Fruit fly (Drosophila melanogaster) whole organism, embryonic: ENCODE measurements around the gene Ctr9.

Experiments
- Aef1 ChIP-seq: fragments of 200-800 bp; sonication (Bioruptor generic); IDR thresholded peaks from 3 replicates; pipeline ENCODE4 v1.3.6; 2022; ENCODE audit warnings: missing biosample characterization, missing genetic modification characterization
- Bgb ChIP-seq: fragments of 200-800 bp; sonication (Bioruptor generic); IDR thresholded peaks from 2 replicates; pipeline ENCODE4 v1.3.6; 2022; ENCODE audit warnings: missing biosample characterization, missing genetic modification characterization; ENCODE audit not compliant: partially characterized antibody
- Blimp-1 ChIP-seq: fragments of 200-800 bp; sonication (Bioruptor generic); optimal IDR thresholded peaks from 3 replicates; lab custom pipeline; 2018; ENCODE audit warnings: missing biosample characterization, missing genetic modification characterization, mild to moderate bottlenecking, moderate library complexity, missing genetic modification reagents
- CG11247 ChIP-seq: fragments of 200-800 bp; sonication (Bioruptor generic); IDR thresholded peaks from 2 replicates; pipeline ENCODE4 v1.3.6; 2022; ENCODE audit warnings: missing biosample characterization, missing genetic modification characterization
- CG11456 ChIP-seq: fragments of 200-800 bp; sonication (Bioruptor generic); IDR thresholded peaks from 3 replicates; pipeline ENCODE4 v1.3.6; 2022; ENCODE audit warnings: missing biosample characterization, missing genetic modification characterization
- CG12071 ChIP-seq: fragments of 200-800 bp; sonication (Bioruptor generic); optimal IDR thresholded peaks from 3 replicates; lab custom pipeline; 2018; ENCODE audit warnings: missing biosample characterization, mild to moderate bottlenecking, missing genetic modification characterization
- CG12659 ChIP-seq: fragments of 200-800 bp; sonication (Bioruptor generic); optimal IDR thresholded peaks from 3 replicates; lab custom pipeline; 2017; ENCODE audit warnings: mild to moderate bottlenecking, missing biosample characterization, missing genetic modification reagents, missing genetic modification characterization
- CG13296 ChIP-seq: fragments of 200-800 bp; sonication (Bioruptor generic); optimal IDR thresholded peaks from 3 replicates; lab custom pipeline; 2018; ENCODE audit warnings: missing biosample characterization, mild to moderate bottlenecking, missing genetic modification characterization
- CG17829 ChIP-seq: fragments of 200-800 bp; optimal IDR thresholded peaks from 2 replicates; lab custom pipeline; 2019; ENCODE audit warnings: missing biosample characterization, mild to moderate bottlenecking, missing genetic modification characterization, moderate library complexity
- CG2116 ChIP-seq: fragments of 200-800 bp; sonication (Bioruptor generic); optimal IDR thresholded peaks from 3 replicates; lab custom pipeline; 2018; ENCODE audit warnings: missing biosample characterization, mild to moderate bottlenecking, missing genetic modification characterization
- CG3281 ChIP-seq: fragments of 200-800 bp; sonication (Bioruptor generic); optimal IDR thresholded peaks from 3 replicates; lab custom pipeline; 2017; ENCODE audit warnings: missing biosample characterization, mild to moderate bottlenecking, missing genetic modification characterization
- CG34422 ChIP-seq: fragments of 200-800 bp; sonication (Bioruptor generic); IDR thresholded peaks from 3 replicates; pipeline ENCODE4 v1.3.6; 2022; ENCODE audit warnings: missing biosample characterization, missing genetic modification characterization
- CG42726 ChIP-seq: fragments of 200-800 bp; sonication (Bioruptor generic); IDR thresholded peaks from 2 replicates; pipeline ENCODE4 v1.3.6; 2022; ENCODE audit warnings: missing biosample characterization, missing genetic modification characterization; ENCODE audit not compliant: partially characterized antibody
- CG8290 ChIP-seq, 3 experiments: fragments of 200-800 bp; sonication (Bioruptor generic); optimal IDR thresholded peaks; 2 replicates each; lab custom pipeline; 2016 to 2019; ENCODE audit warnings: missing biosample characterization in 3 of 3, missing genetic modification characterization in 3 of 3, mild to moderate bottlenecking in 2 of 3, moderate library complexity in 1 of 3
- CG9609 ChIP-seq: fragments of 200-800 bp; sonication (Bioruptor generic); optimal IDR thresholded peaks from 3 replicates; lab custom pipeline; 2016; ENCODE audit warnings: missing biosample characterization, missing genetic modification characterization
- Deaf1 ChIP-seq: fragments of 200-800 bp; optimal IDR thresholded peaks from 3 replicates; lab custom pipeline; 2019; ENCODE audit warnings: missing biosample characterization, mild to moderate bottlenecking, missing genetic modification characterization, moderate library complexity
- Dek ChIP-seq: fragments of 200-800 bp; sonication (Bioruptor generic); optimal IDR thresholded peaks from 3 replicates; lab custom pipeline; 2019; ENCODE audit warnings: missing biosample characterization, mild to moderate bottlenecking, missing genetic modification characterization, moderate library complexity
- Dp ChIP-seq: fragments of 200-800 bp; sonication (Bioruptor generic); optimal IDR thresholded peaks from 2 replicates; lab custom pipeline; 2018; ENCODE audit warnings: missing biosample characterization, mild to moderate bottlenecking, missing genetic modification characterization, moderate library complexity
- Dref ChIP-seq: fragments of 200-800 bp; sonication (Bioruptor generic); IDR thresholded peaks from 2 replicates; pipeline ENCODE4 v1.3.6; 2022; ENCODE audit warnings: missing biosample characterization, missing genetic modification characterization
- GATAe ChIP-seq: fragments of 200-800 bp; sonication (Bioruptor generic); conservative IDR thresholded peaks from 2 replicates; pipeline ENCODE4 v1.3.6; 2022; ENCODE audit warnings: missing biosample characterization, missing genetic modification characterization
- H15 ChIP-seq: fragments of 200-800 bp; sonication (Bioruptor generic); IDR thresholded peaks from 3 replicates; pipeline ENCODE4 v1.3.6; 2022; ENCODE audit warnings: missing biosample characterization, missing genetic modification characterization
- HmgZ ChIP-seq: fragments of 200-800 bp; sonication (Bioruptor generic); optimal IDR thresholded peaks from 2 replicates; lab custom pipeline; 2018; ENCODE audit warnings: missing biosample characterization, mild to moderate bottlenecking, missing genetic modification characterization
- Med ChIP-seq: fragments of 200-800 bp; sonication (Bioruptor generic); peaks from one replicate; lab custom pipeline; 2016; ENCODE audit warnings: missing biosample characterization, missing genetic modification characterization, mild to moderate bottlenecking, inconsistent platforms, moderate library complexity
- NfI ChIP-seq: fragments of 200-800 bp; sonication (Bioruptor generic); optimal IDR thresholded peaks from 3 replicates; lab custom pipeline; 2018; ENCODE audit warnings: missing biosample characterization, mild to moderate bottlenecking, missing genetic modification characterization, moderate library complexity
- Opbp ChIP-seq: fragments of 200-800 bp; sonication (Bioruptor generic); IDR thresholded peaks from 3 replicates; pipeline ENCODE4 v1.3.6; 2022; ENCODE audit warnings: missing biosample characterization, missing genetic modification characterization; ENCODE audit not compliant: partially characterized antibody
- Sry-δ ChIP-seq: fragments of 200-800 bp; sonication (Bioruptor generic); optimal IDR thresholded peaks from 2 replicates; lab custom pipeline; 2016; ENCODE audit warnings: missing biosample characterization, missing genetic modification characterization
- Trl ChIP-seq, 3 experiments: fragments of >200 bp in 2 of 3; fragments of 200-800 bp in 1 of 3; sonication (Bioruptor generic) in 1 of 3; optimal IDR thresholded peaks; 2 replicates in 1 of 3; 3 replicates in 2 of 3; lab custom pipeline; 2016 to 2017; ENCODE audit warnings: missing biosample characterization in 1 of 3, missing genetic modification characterization in 1 of 3
- Vsx1 ChIP-seq: fragments of 200-800 bp; sonication (Bioruptor generic); optimal IDR thresholded peaks from 2 replicates; lab custom pipeline; 2017; ENCODE audit warnings: missing biosample characterization, mild to moderate bottlenecking, missing genetic modification characterization, missing genetic modification reagents
- Xrp1 ChIP-seq: fragments of 200-800 bp; sonication (Bioruptor generic); IDR thresholded peaks from 2 replicates; pipeline ENCODE4 v1.3.6; 2022; ENCODE audit warnings: missing biosample characterization, missing genetic modification characterization
- amos ChIP-seq: fragments of 200-800 bp; sonication (Bioruptor generic); IDR thresholded peaks from 2 replicates; pipeline ENCODE4 v1.3.6; 2022; ENCODE audit warnings: missing biosample characterization, missing genetic modification characterization; ENCODE audit not compliant: partially characterized antibody
- bowl ChIP-seq: fragments of 200-800 bp; sonication (Bioruptor generic); IDR thresholded peaks from 2 replicates; pipeline ENCODE4 v1.3.6; 2022; ENCODE audit warnings: missing biosample characterization, missing genetic modification characterization
- chinmo ChIP-seq: fragments of 200-800 bp; sonication (Bioruptor generic); IDR thresholded peaks from 4 replicates; pipeline ENCODE4 v1.3.6; 2022; ENCODE audit warnings: missing biosample characterization, missing genetic modification characterization; ENCODE audit not compliant: partially characterized antibody
- chm ChIP-seq: fragments of 200-800 bp; sonication (Bioruptor generic); IDR thresholded peaks from 2 replicates; pipeline ENCODE4 v1.3.6; 2022; ENCODE audit warnings: missing biosample characterization, missing genetic modification characterization
- ci ChIP-seq: fragments of 200-800 bp; sonication (Bioruptor generic); IDR thresholded peaks from 3 replicates; pipeline ENCODE4 v1.3.6; 2022; ENCODE audit warnings: missing biosample characterization, missing genetic modification characterization
- grn ChIP-seq: fragments of 200-800 bp; sonication (Bioruptor generic); optimal IDR thresholded peaks from 3 replicates; lab custom pipeline; 2017; ENCODE audit warnings: missing biosample characterization, missing genetic modification characterization
- hkb ChIP-seq, 2 experiments: fragments of 200-800 bp in 1 of 2; fragments of >200 bp in 1 of 2; sonication (Bioruptor generic) in 1 of 2; IDR thresholded peaks in 1 of 2; optimal IDR thresholded peaks in 1 of 2; 2 replicates each; pipeline versions ENCODE4 v1.3.6 to Lab custom; 2017 to 2022; ENCODE audit warnings: missing biosample characterization in 1 of 2, missing genetic modification characterization in 1 of 2
- kah ChIP-seq: fragments of 200-800 bp; sonication (Bioruptor generic); optimal IDR thresholded peaks from 2 replicates; lab custom pipeline; 2018; ENCODE audit warnings: missing biosample characterization, mild to moderate bottlenecking, missing genetic modification characterization
- mirr ChIP-seq: fragments of 200-800 bp; sonication (Bioruptor generic); optimal IDR thresholded peaks from 3 replicates; lab custom pipeline; 2018; ENCODE audit warnings: missing biosample characterization, mild to moderate bottlenecking, missing genetic modification characterization
- nom ChIP-seq: fragments of 200-800 bp; sonication (Bioruptor generic); optimal IDR thresholded peaks from 2 replicates; lab custom pipeline; 2017; ENCODE audit warnings: missing biosample characterization, missing genetic modification characterization, mild to moderate bottlenecking, moderate library complexity, missing genetic modification reagents
- peb ChIP-seq: fragments of 200-800 bp; sonication (Bioruptor generic); IDR thresholded peaks from 2 replicates; pipeline ENCODE4 v1.3.6; 2022; ENCODE audit warnings: missing biosample characterization, missing genetic modification characterization
- phol ChIP-seq: fragments of 200-800 bp; sonication (Bioruptor generic); optimal IDR thresholded peaks from 3 replicates; lab custom pipeline; 2018; ENCODE audit warnings: missing biosample characterization, mild to moderate bottlenecking, missing genetic modification characterization, moderate library complexity
- prd ChIP-seq, 3 experiments: fragments of >200 bp in 2 of 3; fragments of 200-800 bp in 1 of 3; sonication (Bioruptor generic) in 1 of 3; optimal IDR thresholded peaks in 2 of 3; IDR thresholded peaks in 1 of 3; 2 replicates in 2 of 3; 3 replicates in 1 of 3; pipeline versions ENCODE4 v1.3.6 to Lab custom; 2017 to 2022; ENCODE audit warnings: missing biosample characterization in 1 of 3, missing genetic modification characterization in 1 of 3
- scrt ChIP-seq: fragments of 200-800 bp; sonication (Bioruptor generic); optimal IDR thresholded peaks from 2 replicates; lab custom pipeline; 2018; ENCODE audit warnings: missing biosample characterization, mild to moderate bottlenecking, missing genetic modification characterization, moderate library complexity
- sens ChIP-seq: fragments of 200-800 bp; sonication (Bioruptor generic); peaks from one replicate; lab custom pipeline; 2016; ENCODE audit warnings: missing biosample characterization, missing genetic modification characterization
- slbo ChIP-seq: fragments of 200-800 bp; sonication (Bioruptor generic); IDR thresholded peaks from 2 replicates; pipeline ENCODE4 v1.3.6; 2022; ENCODE audit warnings: missing biosample characterization, missing genetic modification characterization
- stwl ChIP-seq: fragments of 200-800 bp; sonication (Bioruptor generic); optimal IDR thresholded peaks from 3 replicates; lab custom pipeline; 2018; ENCODE audit warnings: missing biosample characterization, mild to moderate bottlenecking, missing genetic modification characterization, moderate library complexity
- vvl ChIP-seq: fragments of 200-800 bp; sonication (Bioruptor generic); IDR thresholded peaks from 2 replicates; pipeline ENCODE4 v1.3.6; 2022; ENCODE audit warnings: missing biosample characterization, missing genetic modification characterization

Ctr9 gene

dm6 chr3L:1298509-1298908, 8.5 kb upstream of the Ctr9 start, which contains the start of gene scf (continued):
- TF ChIP-seq prd (optimal IDR thresholded peaks at IDR 0.05; lab: Kevin White, UChicago) (no peak), prd (GFP tag; IDR thresholded peaks at IDR 0.05; lab: Robert Waterston, UW) (0 out of 3 replicates have a peak, but pooled peaks have one; percentile 32), chm (GFP tag; lab: Robert Waterston, UW) (peak; percentile 63; the same call in 1 of the 2 replicates), Deaf1 (tag; lab: Kevin White, UChicago) (peak; percentile 78), CG3281 (GFP tag; lab: Kevin White, UChicago) (peak; percentile 13), CG11247 (GFP tag; lab: Robert Waterston, UW) (0 out of 2 replicates have a peak, but pooled peaks have one; percentile 15), chinmo (GFP tag; lab: Robert Waterston, UW) (peak; percentile 63; the same call in 2 of the 4 replicates), H15 (0 out of 3 replicates have a peak, but pooled peaks have one; percentile 33), nom (GFP tag; lab: Kevin White, UChicago) (peak; percentile 38), Sry-δ (GFP tag; lab: Kevin White, UChicago) (peak; percentile 44), Opbp (GFP tag; lab: Robert Waterston, UW) (peak; percentile 52; the same call in 2 of the 3 replicates), phol (peak; percentile 4), GATAe (GFP tag; lab: Robert Waterston, UW) (no peak), scrt (GFP tag; lab: Kevin White, UChicago) (no peak), hkb (optimal IDR thresholded peaks at IDR 0.05; lab: Kevin White, UChicago) (no peak), hkb (GFP tag; IDR thresholded peaks at IDR 0.05; lab: Robert Waterston, UW) (peak; percentile 48), CG34422 (peak; percentile 73; the same call in 2 of the 3 replicates), kah (GFP tag; lab: Kevin White, UChicago) (peak; percentile 54), ci (GFP tag; lab: Robert Waterston, UW) (peak; percentile 63; the same call in 2 of the 3 replicates), Blimp-1 (GFP tag; lab: Kevin White, UChicago) (no peak), Vsx1 (GFP tag; lab: Kevin White, UChicago) (no peak), CG17829 (peak; percentile 56), amos (GFP tag; lab: Robert Waterston, UW) (peak; percentile 27; the same call in 1 of the 2 replicates), CG12659 (GFP tag; lab: Kevin White, UChicago) (peak; percentile 2), Dek (no peak), grn (GFP tag; lab: Kevin White, UChicago) (no peak), Bgb (GFP tag; lab: Robert Waterston, UW) (peak; percentile 49), Xrp1 (GFP tag; lab: Robert Waterston, UW) (no peak), CG2116 (GFP tag; lab: Kevin White, UChicago) (peak; percentile 35), sens (GFP tag; lab: Kevin White, UChicago) (peak; percentile 70), slbo (GFP tag; lab: Robert Waterston, UW) (peak; percentile 40), CG13296 (GFP tag; lab: Kevin White, UChicago) (no peak), Dp (peak; percentile 91), Trl (optimal IDR thresholded peaks at IDR 0.05; lab: Kevin White, UChicago) (peak in 1 of 2 experiments; percentile 34), Trl (GFP tag; optimal IDR thresholded peaks at IDR 0.05; lab: Kevin White, UChicago) (peak; percentile 9), CG12071 (GFP tag; lab: Kevin White, UChicago) (peak; percentile 17), vvl (peak; percentile 39), CG42726 (0 out of 2 replicates have a peak, but pooled peaks have one; percentile 48), Med (peak; percentile 73), Aef1 (0 out of 3 replicates have a peak, but pooled peaks have one; percentile 24), NfI (no peak), CG8290 (GFP tag; optimal IDR thresholded peaks at IDR 0.05; lab: Kevin White, UChicago) (no peak), CG8290 (tag; optimal IDR thresholded peaks at IDR 0.05; lab: Kevin White, UChicago) (peak in 1 of 2 experiments; percentile 62), mirr (peak; percentile 31), CG11456 (peak; percentile 49; the same call in 1 of the 3 replicates), stwl (tag; lab: Kevin White, UChicago) (peak; percentile 36), CG9609 (GFP tag; lab: Kevin White, UChicago) (no peak), Dref (GFP tag; lab: Robert Waterston, UW) (0 out of 2 replicates have a peak, but pooled peaks have one; percentile 1), peb (GFP tag; lab: Robert Waterston, UW) (no peak), HmgZ (peak; percentile 26), bowl (0 out of 2 replicates have a peak, but pooled peaks have one; percentile 7)
